Fruit fly (Drosophila melanogaster): ENCODE data around the gene bnb.
A peak's percentile ranks its signal among the peaks of the same experiment; 100 is the strongest.

Gene bnb

DNA sequence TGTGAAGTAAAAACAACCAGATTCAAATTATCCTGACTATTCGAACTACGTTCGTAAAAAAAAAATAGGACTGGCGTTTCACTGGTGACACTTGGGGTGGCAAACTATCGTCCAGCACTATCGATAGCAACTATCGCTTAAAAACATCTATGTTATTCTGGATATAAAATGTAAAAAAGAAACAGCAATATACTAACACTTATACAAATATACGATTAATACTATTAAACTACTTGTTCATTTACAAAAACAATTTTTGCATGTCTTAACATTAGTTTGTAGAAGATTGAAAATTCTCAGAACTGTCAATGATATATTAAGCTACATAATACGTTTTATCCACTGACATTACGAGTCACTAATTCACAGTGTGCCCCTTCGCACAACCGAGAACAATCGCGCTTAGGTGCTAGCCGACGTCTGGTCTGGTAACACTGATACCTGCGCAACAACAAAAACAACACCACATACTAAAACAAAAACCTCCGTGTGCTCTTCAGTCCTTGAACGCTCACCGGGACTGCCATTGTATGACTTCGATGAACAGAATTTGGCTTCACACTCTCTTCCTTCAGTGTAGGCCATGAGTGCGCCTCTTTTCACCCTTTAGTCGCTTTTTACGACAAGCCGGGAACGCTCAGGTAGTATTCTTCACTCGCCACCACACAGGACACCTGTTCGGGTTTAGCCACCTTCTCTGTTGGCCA is 13.9 kb downstream of the bnb start, which contains the start of gene CG18259 (continued):
- no peak for TF ChIP-seq HLHmδ (GFP tag; optimal IDR thresholded peaks at IDR 0.05)
- peak; percentile 10 for TF ChIP-seq CG13424 (tag; optimal IDR thresholded peaks at IDR 0.05)
- peak; percentile 47 for TF ChIP-seq CG3995 (GFP tag; optimal IDR thresholded peaks at IDR 0.05)
- TF ChIP-seq CG3407 (GFP tag; optimal IDR thresholded peaks at IDR 0.05): no peak
- TF ChIP-seq ken (GFP tag; IDR thresholded peaks at IDR 0.05): no peak
- TF ChIP-seq amos (GFP tag; IDR thresholded peaks at IDR 0.05; ENCODE audit: partially characterized antibody): peak; percentile 82
- no peak for TF ChIP-seq kah (GFP tag; optimal IDR thresholded peaks at IDR 0.05)
- TF ChIP-seq TFAM (GFP tag; optimal IDR thresholded peaks at IDR 0.05): no peak
- no peak for TF ChIP-seq CG2199 (GFP tag; IDR thresholded peaks at IDR 0.05)
- no peak for TF ChIP-seq CG4404 (GFP tag; IDR thresholded peaks at IDR 0.05)
- TF ChIP-seq CTCF (GFP tag; optimal IDR thresholded peaks at IDR 0.05): no peak
- no peak for TF ChIP-seq CG4707 (GFP tag; optimal IDR thresholded peaks at IDR 0.05)
- no peak for TF ChIP-seq CG1647 (GFP tag; optimal IDR thresholded peaks at IDR 0.05)
- no peak for TF ChIP-seq Taf1 (GFP tag; IDR thresholded peaks at IDR 0.05)
- TF ChIP-seq CG11560 (tag; IDR thresholded peaks at IDR 0.05): no peak
- TF ChIP-seq CG9876 (GFP tag; optimal IDR thresholded peaks at IDR 0.05): no peak
- no peak for TF ChIP-seq HLH3B (GFP tag; IDR thresholded peaks at IDR 0.05)
- no peak for TF ChIP-seq CG1602 (GFP tag; optimal IDR thresholded peaks at IDR 0.05)
- TF ChIP-seq Hey (tag; optimal IDR thresholded peaks at IDR 0.05): no peak
- TF ChIP-seq CG34376 (GFP tag; optimal IDR thresholded peaks at IDR 0.05): no peak
- TF ChIP-seq ems (GFP tag; optimal IDR thresholded peaks at IDR 0.05): no peak
- TF ChIP-seq Hr39 (optimal IDR thresholded peaks at IDR 0.05): no peak
- TF ChIP-seq shn (GFP tag; optimal IDR thresholded peaks at IDR 0.05): no peak
- no peak for TF ChIP-seq CG10321 (GFP tag; IDR thresholded peaks at IDR 0.05)
- TF ChIP-seq ssp (GFP tag; IDR thresholded peaks at IDR 0.05): peak; percentile 98
- TF ChIP-seq CG2875 (GFP tag; optimal IDR thresholded peaks at IDR 0.05): no peak
- TF ChIP-seq dmrt99B (tag; optimal IDR thresholded peaks at IDR 0.05): no peak
- TF ChIP-seq CG16863 (GFP tag; optimal IDR thresholded peaks at IDR 0.05): no peak
- TF ChIP-seq Max (GFP tag; optimal IDR thresholded peaks at IDR 0.05): no peak
- TF ChIP-seq BEAF-32 (GFP tag; optimal IDR thresholded peaks at IDR 0.05): peak; percentile 94
- peak; percentile 31 for TF ChIP-seq CG17186 (GFP tag; optimal IDR thresholded peaks at IDR 0.05)
- TF ChIP-seq fd102C (GFP tag; optimal IDR thresholded peaks at IDR 0.05): no peak
- no peak for TF ChIP-seq ara (GFP tag; IDR thresholded peaks at IDR 0.05)
- TF ChIP-seq Fer1 (GFP tag; optimal IDR thresholded peaks at IDR 0.05): no peak
- no peak for TF ChIP-seq eyg (GFP tag; optimal IDR thresholded peaks at IDR 0.05)
- TF ChIP-seq sisA (GFP tag; IDR thresholded peaks at IDR 0.05): no peak
- TF ChIP-seq da (GFP tag; optimal IDR thresholded peaks at IDR 0.05): no peak
- no peak for TF ChIP-seq Usf (GFP tag; optimal IDR thresholded peaks at IDR 0.05)
- no peak for TF ChIP-seq lmd (GFP tag; IDR thresholded peaks at IDR 0.05)
- no peak for TF ChIP-seq Dip2 (GFP tag; IDR thresholded peaks at IDR 0.05)
- TF ChIP-seq Oli (tag; optimal IDR thresholded peaks at IDR 0.05): no peak
- TF ChIP-seq CG1792 (GFP tag; optimal IDR thresholded peaks at IDR 0.05): no peak
- peak; percentile 96 for TF ChIP-seq CG7357 (GFP tag; IDR thresholded peaks at IDR 0.05)
- no peak for TF ChIP-seq CG3726 (GFP tag; IDR thresholded peaks at IDR 0.05)
- TF ChIP-seq bowl (GFP tag; IDR thresholded peaks at IDR 0.05): no peak
- TF ChIP-seq D19B (GFP tag; optimal IDR thresholded peaks at IDR 0.05): no peak
- no peak for TF ChIP-seq CG4730 (GFP tag; IDR thresholded peaks at IDR 0.05)
- no peak for TF ChIP-seq CG18619 (GFP tag; optimal IDR thresholded peaks at IDR 0.05)
- TF ChIP-seq oc (tag; optimal IDR thresholded peaks at IDR 0.05): no peak
- no peak for TF ChIP-seq stc (GFP tag; IDR thresholded peaks at IDR 0.05)
- no peak for TF ChIP-seq Optix (GFP tag; IDR thresholded peaks at IDR 0.05)
- no peak for TF ChIP-seq CG12744 (GFP tag; optimal IDR thresholded peaks at IDR 0.05)
- TF ChIP-seq CG34224 (GFP tag; IDR thresholded peaks at IDR 0.05; ENCODE audit: partially characterized antibody): peak; percentile 63; the same call in 1 of the 3 replicates
